Worm (Caenorhabditis elegans): ENCODE data around the gene C15C8.8.

ce11 chrV:12711999-12712398 lies 40.3 kb downstream of the C15C8.8 start, which contains the start of gene R11D1.3:
- TF ChIP-seq C06A6.2 (GFP tag; conservative IDR thresholded peaks at IDR 0.05) (no peak), ets-4 (GFP tag; optimal IDR thresholded peaks at IDR 0.05) (no peak), ama-1 (optimal IDR thresholded peaks at IDR 0.05) (no peak), ama-1 (GFP tag; optimal IDR thresholded peaks at IDR 0.05) (no peak), chd-7 (tag; optimal IDR thresholded peaks at IDR 0.05) (no peak), K12H6.12 (tag; optimal IDR thresholded peaks at IDR 0.05) (no peak), madf-8 (GFP tag; conservative IDR thresholded peaks at IDR 0.05) (no peak), nhr-27 (tag; optimal IDR thresholded peaks at IDR 0.05) (no peak), unc-62 (GFP tag; optimal IDR thresholded peaks at IDR 0.05) (no peak), ceh-40 (GFP tag; IDR thresholded peaks at IDR 0.05) (no peak), lin-35 (GFP tag; optimal IDR thresholded peaks at IDR 0.05) (no peak), die-1 (tag; optimal IDR thresholded peaks at IDR 0.05) (no peak)

Measured in whole organism, young adult.